Worm (Caenorhabditis elegans) whole organism, late embryonic: ENCODE data around the gene prp-40.

Experiments used
- C08G9.2 ChIP-seq: sonication (generic microtip); optimal IDR thresholded peaks from 2 replicates; lab custom pipeline; 2016; ENCODE audit warnings: mild to moderate bottlenecking, missing genetic modification characterization, moderate library complexity, missing compliant biosample characterization
- K02D7.2 ChIP-seq: sonication (generic microtip); optimal IDR thresholded peaks from 2 replicates; lab custom pipeline; 2017; ENCODE audit warnings: mild to moderate bottlenecking, missing genetic modification characterization, missing compliant biosample characterization
- T23F11.4 ChIP-seq: fragments of 200-800 bp; sonication (Bioruptor generic); optimal IDR thresholded peaks from 2 replicates; lab custom pipeline; 2018; ENCODE audit warnings: mild to moderate bottlenecking, missing genetic modification characterization, missing compliant biosample characterization
- ahr-1 ChIP-seq: sonication (generic microtip); optimal IDR thresholded peaks from 2 replicates; lab custom pipeline; 2016; ENCODE audit warnings: missing genetic modification characterization, missing compliant biosample characterization
- ceh-2 ChIP-seq: sonication (generic microtip); optimal IDR thresholded peaks from 2 replicates; lab custom pipeline; 2016; ENCODE audit warnings: missing genotype, missing genetic modification characterization, missing compliant biosample characterization
- ceh-22 ChIP-seq: sonication (generic microtip); optimal IDR thresholded peaks from 2 replicates; lab custom pipeline; 2017; ENCODE audit warnings: missing biosample characterization, missing genetic modification characterization
- ceh-24 ChIP-seq: sonication (generic microtip); optimal IDR thresholded peaks from 2 replicates; lab custom pipeline; 2016; ENCODE audit warnings: mild to moderate bottlenecking, missing genetic modification characterization, missing compliant biosample characterization
- ceh-30 ChIP-seq: fragments of 150-350 bp; optimal IDR thresholded peaks from 2 replicates; lab custom pipeline; 2014; ENCODE audit warnings: missing biosample characterization, missing genetic modification characterization
- ceh-34 ChIP-seq: sonication (generic microtip); optimal IDR thresholded peaks from 2 replicates; lab custom pipeline; 2016; ENCODE audit warnings: mild to moderate bottlenecking, missing genetic modification characterization, missing compliant biosample characterization
- elt-2 ChIP-seq: sonication (generic microtip); optimal IDR thresholded peaks from 2 replicates; lab custom pipeline; 2016; ENCODE audit warnings: missing genetic modification reagents, missing genetic modification characterization, missing compliant biosample characterization
- elt-4 ChIP-seq: sonication (generic microtip); optimal IDR thresholded peaks from 2 replicates; lab custom pipeline; 2016; ENCODE audit warnings: missing genetic modification characterization, missing compliant biosample characterization
- fkh-10 ChIP-seq: fragments of 150-350 bp; optimal IDR thresholded peaks from 2 replicates; lab custom pipeline; 2014; ENCODE audit warnings: missing biosample characterization, missing genetic modification reagents, missing genetic modification characterization
- gmeb-2 ChIP-seq: sonication (generic microtip); optimal IDR thresholded peaks from 2 replicates; lab custom pipeline; 2016; ENCODE audit warnings: missing genetic modification characterization, inconsistent platforms, missing compliant biosample characterization
- hlh-13 ChIP-seq: fragments of 200-800 bp; sonication (Bioruptor generic); optimal IDR thresholded peaks from 2 replicates; lab custom pipeline; 2018; ENCODE audit warnings: mild to moderate bottlenecking, missing genetic modification characterization, missing compliant biosample characterization
- hlh-15 ChIP-seq: sonication (generic microtip); optimal IDR thresholded peaks from 2 replicates; lab custom pipeline; 2016; ENCODE audit warnings: missing genetic modification characterization, missing compliant biosample characterization
- hlh-8 ChIP-seq: sonication (generic microtip); optimal IDR thresholded peaks from 2 replicates; lab custom pipeline; 2016; ENCODE audit warnings: missing genotype, missing genetic modification characterization, missing compliant biosample characterization
- mec-3 ChIP-seq: sonication (generic microtip); optimal IDR thresholded peaks from 2 replicates; lab custom pipeline; 2016; ENCODE audit warnings: borderline replicate concordance, missing genetic modification characterization, missing compliant biosample characterization
- nfya-1 ChIP-seq: sonication (generic microtip); optimal IDR thresholded peaks from 2 replicates; lab custom pipeline; 2017; ENCODE audit warnings: missing genetic modification characterization, mild to moderate bottlenecking, missing compliant biosample characterization, antibody characterized with exemption, moderate library complexity
- nhr-11 ChIP-seq: fragments of 150-350 bp; optimal IDR thresholded peaks from 2 replicates; lab custom pipeline; 2014; ENCODE audit warnings: missing biosample characterization, missing genetic modification characterization
- nhr-232 ChIP-seq: sonication (generic microtip); optimal IDR thresholded peaks from 2 replicates; lab custom pipeline; 2016; ENCODE audit warnings: missing genetic modification characterization, missing compliant biosample characterization
- npax-4 ChIP-seq: sonication (generic microtip); optimal IDR thresholded peaks from 2 replicates; lab custom pipeline; 2016; ENCODE audit warnings: missing genetic modification characterization, missing compliant biosample characterization
- odd-2 ChIP-seq: sonication (generic microtip); optimal IDR thresholded peaks from 2 replicates; lab custom pipeline; 2017; ENCODE audit warnings: antibody characterized with exemption, mild to moderate bottlenecking, missing genetic modification characterization, missing compliant biosample characterization
- pat-9 ChIP-seq: fragments of 200-800 bp; sonication (Bioruptor generic); optimal IDR thresholded peaks from 2 replicates; lab custom pipeline; 2018; ENCODE audit warnings: mild to moderate bottlenecking, missing genetic modification characterization, moderate library complexity, missing compliant biosample characterization
- pros-1 ChIP-seq: fragments of 150-350 bp; optimal IDR thresholded peaks from 2 replicates; lab custom pipeline; 2014; ENCODE audit warnings: missing biosample characterization, missing genetic modification reagents, missing genetic modification characterization
- sdc-2 ChIP-seq: sonication (generic microtip); optimal IDR thresholded peaks from 2 replicates; lab custom pipeline; 2016; ENCODE audit warnings: missing genotype, missing genetic modification characterization, missing compliant biosample characterization
- sox-2 ChIP-seq: fragments of 200-800 bp; sonication (Bioruptor generic); IDR thresholded peaks from 2 replicates; pipeline ENCODE4 v1.3.6; 2022; ENCODE audit warnings: missing genetic modification reagents, missing genetic modification characterization, missing compliant biosample characterization
- sox-4 ChIP-seq: sonication (generic microtip); optimal IDR thresholded peaks from 2 replicates; lab custom pipeline; 2017; ENCODE audit warnings: mild to moderate bottlenecking, missing genetic modification characterization, inconsistent platforms, missing compliant biosample characterization
- tbx-7 ChIP-seq: sonication (generic microtip); optimal IDR thresholded peaks from 2 replicates; lab custom pipeline; 2016; ENCODE audit warnings: missing genotype, missing genetic modification characterization, missing compliant biosample characterization
- zip-5 ChIP-seq: sonication (generic microtip); optimal IDR thresholded peaks from 2 replicates; lab custom pipeline; 2016; ENCODE audit warnings: missing genetic modification characterization, missing compliant biosample characterization
- ztf-16 ChIP-seq: sonication (generic microtip); optimal IDR thresholded peaks from 2 replicates; lab custom pipeline; 2017; ENCODE audit warnings: missing genetic modification characterization, missing compliant biosample characterization

Gene prp-40

DNA sequence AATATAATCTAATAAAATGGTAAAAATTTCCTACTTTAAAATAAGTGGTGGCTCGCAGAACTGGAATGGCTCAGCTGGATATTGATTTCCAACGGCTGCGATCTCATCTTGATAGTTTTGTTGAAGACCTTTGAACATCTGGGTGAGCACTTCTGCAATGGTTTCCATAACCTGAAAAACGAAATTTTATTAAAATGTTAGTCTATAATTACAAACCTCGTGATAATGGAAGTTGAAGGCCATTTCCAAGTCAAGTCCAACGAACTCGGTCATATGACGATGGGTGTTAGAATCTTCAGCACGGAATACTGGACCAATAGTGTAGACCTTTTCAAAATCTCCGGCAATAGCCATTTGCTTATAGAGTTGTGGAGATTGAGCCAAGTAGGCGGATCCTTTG lies 32.1 kb upstream of the prp-40 start:
- TF ChIP-seq sdc-2 (tag; lab: Kevin White, UChicago) (no peak), nhr-232 (no peak)

DNA sequence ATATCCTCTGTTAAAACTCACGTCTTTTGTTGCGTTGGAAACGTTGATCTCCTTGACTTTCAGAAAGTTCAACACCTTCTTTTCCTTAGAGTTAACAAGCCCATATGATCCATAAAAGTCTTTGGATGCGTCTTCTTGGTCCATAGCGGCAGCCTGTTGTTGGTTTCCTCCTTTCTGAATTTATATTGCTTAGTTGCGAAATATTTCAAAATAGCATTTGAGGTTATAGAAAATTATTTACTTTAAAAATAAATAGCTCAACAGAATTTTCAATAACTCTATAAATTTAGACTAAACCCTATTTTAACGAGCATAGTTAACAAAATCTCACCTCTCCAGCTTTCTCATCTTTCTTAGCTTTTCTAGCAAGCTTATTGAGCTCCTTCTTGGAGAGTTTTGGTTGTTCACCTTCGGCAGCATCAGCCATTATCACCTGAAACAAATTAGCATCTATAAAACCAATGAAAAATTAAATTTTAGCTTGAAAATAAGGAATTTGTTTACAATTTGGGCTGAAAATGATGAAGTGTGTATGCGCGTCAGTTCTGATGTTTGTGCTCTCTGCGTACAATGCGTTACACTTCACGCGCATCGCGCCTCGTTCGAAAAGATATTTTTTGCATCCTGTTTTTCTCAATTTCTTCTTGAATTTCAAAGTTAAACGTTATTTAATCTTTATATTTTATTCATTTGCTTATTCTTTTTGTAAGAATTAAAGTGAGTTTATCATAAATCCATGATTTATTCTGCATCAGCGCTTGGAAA lies 30.9 kb upstream of the prp-40 start, which contains the start of the genes dars-1 and ctr-9:
TSS of gene dars-1 (minus strand) at position 433 of the 765 bp plus-strand sequence.
TSS of gene ctr-9 (plus strand) at position 614 of the 765 bp plus-strand sequence.
- TF ChIP-seq hlh-8, result no peak
- TF ChIP-seq C08G9.2 (tag; lab: Kevin White, UChicago), result no peak
- no peak for TF ChIP-seq ceh-24
- no peak for TF ChIP-seq npax-4

ce11 chrIII:9494209-9494608 lies 27.7 kb upstream of the prp-40 start:
- TF ChIP-seq nfya-1 (no peak), sox-4 (tag; lab: Kevin White, UChicago) (no peak), gmeb-2 (no peak), elt-4 (tag; lab: Kevin White, UChicago) (no peak), odd-2 (tag; lab: Kevin White, UChicago) (no peak), T23F11.4 (no peak), hlh-13 (GFP tag; lab: Kevin White, UChicago) (no peak), nhr-11 (tag; lab: Kevin White, UChicago) (no peak), ceh-22 (tag; lab: Kevin White, UChicago) (no peak), zip-5 (tag; lab: Kevin White, UChicago) (no peak), npax-4 (no peak), ztf-16 (tag; lab: Kevin White, UChicago) (no peak)

DNA sequence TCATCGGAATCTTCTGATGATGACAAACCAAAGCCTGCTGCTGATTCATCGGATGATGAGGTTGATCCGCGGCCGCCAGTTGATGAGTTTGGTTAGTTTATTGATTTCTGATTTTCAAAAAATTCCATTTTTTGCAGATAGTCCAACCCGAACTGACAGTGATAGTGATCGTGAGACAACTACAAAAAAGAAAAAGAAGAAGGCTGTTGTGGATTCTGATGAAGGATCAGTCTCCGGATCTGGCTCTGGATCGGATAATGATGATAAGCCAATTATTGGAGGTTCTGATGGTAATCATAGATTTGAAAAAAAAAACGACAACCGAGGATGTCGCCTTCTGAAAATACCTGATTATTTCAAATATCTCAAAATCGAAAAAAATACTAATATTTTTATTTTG lies 25.8 kb upstream of the prp-40 start:
- no peak for TF ChIP-seq fkh-10 (GFP tag; lab: Kevin White, UChicago)
- TF ChIP-seq ceh-2, result no peak
- TF ChIP-seq tbx-7, result no peak
- TF ChIP-seq ahr-1 (tag; lab: Kevin White, UChicago), result no peak
- TF ChIP-seq pros-1 (tag; lab: Kevin White, UChicago), result no peak
- no peak for TF ChIP-seq hlh-8
- TF ChIP-seq npax-4, result no peak
- TF ChIP-seq ceh-34 (tag; lab: Kevin White, UChicago), result no peak
- TF ChIP-seq sdc-2 (tag; lab: Kevin White, UChicago), result no peak

ce11 chrIII:9497412-9497811 lies 24.5 kb upstream of the prp-40 start:
- TF ChIP-seq nhr-11 (tag; lab: Kevin White, UChicago) (no peak), ztf-16 (tag; lab: Kevin White, UChicago) (no peak), K02D7.2 (tag; lab: Kevin White, UChicago) (no peak), hlh-8 (no peak), ceh-22 (tag; lab: Kevin White, UChicago) (no peak), fkh-10 (GFP tag; lab: Kevin White, UChicago) (no peak), hlh-15 (no peak), sox-2 (GFP tag; lab: Robert Waterston, UW) (no peak), pat-9 (tag; lab: Kevin White, UChicago) (no peak), mec-3 (tag; lab: Kevin White, UChicago) (no peak), ceh-30 (tag; lab: Kevin White, UChicago) (no peak)

- no peak for TF ChIP-seq zip-5 (tag; lab: Kevin White, UChicago)
- TF ChIP-seq C08G9.2 (tag; lab: Kevin White, UChicago), result no peak
- TF ChIP-seq elt-4 (tag; lab: Kevin White, UChicago), result no peak
- no peak for TF ChIP-seq elt-2 (tag; lab: Kevin White, UChicago)
- no peak for TF ChIP-seq ztf-16 (tag; lab: Kevin White, UChicago)
- TF ChIP-seq, all 69 proteins: peak for 0
Measured at ce11 chrIII:9500267-9500666, 21.6 kb upstream of the prp-40 start, which contains the start of gene sod-4. Gene sod-4, minus strand, starts transcription at chrIII:9500375.
